Fruit fly (Drosophila melanogaster) Kc167 (cell line): ENCODE measurements around the gene CG6418.

ENCODE experiments used
- Myc ChIP-seq: fragments of >200 bp; optimal IDR thresholded peaks from 2 replicates; lab custom pipeline; 2017; ENCODE audit warnings: missing external identifiers
- Sin3A ChIP-seq: fragments of >200 bp; optimal IDR thresholded peaks from 2 replicates; lab custom pipeline; 2018; ENCODE audit warnings: missing external identifiers
- h ChIP-seq: fragments of >200 bp; optimal IDR thresholded peaks from 3 replicates; lab custom pipeline; 2018; ENCODE audit warnings: missing external identifiers
- insv ChIP-seq: fragments of >200 bp; optimal IDR thresholded peaks from 3 replicates; lab custom pipeline; 2018; ENCODE audit warnings: missing external identifiers
- psq ChIP-seq: fragments of >200 bp; optimal IDR thresholded peaks from 2 replicates; lab custom pipeline; 2017; ENCODE audit warnings: missing external identifiers
- ttk ChIP-seq: sonication (Bioruptor generic); optimal IDR thresholded peaks from 2 replicates; lab custom pipeline; 2017; ENCODE audit warnings: missing external identifiers

CG6418 gene

DNA sequence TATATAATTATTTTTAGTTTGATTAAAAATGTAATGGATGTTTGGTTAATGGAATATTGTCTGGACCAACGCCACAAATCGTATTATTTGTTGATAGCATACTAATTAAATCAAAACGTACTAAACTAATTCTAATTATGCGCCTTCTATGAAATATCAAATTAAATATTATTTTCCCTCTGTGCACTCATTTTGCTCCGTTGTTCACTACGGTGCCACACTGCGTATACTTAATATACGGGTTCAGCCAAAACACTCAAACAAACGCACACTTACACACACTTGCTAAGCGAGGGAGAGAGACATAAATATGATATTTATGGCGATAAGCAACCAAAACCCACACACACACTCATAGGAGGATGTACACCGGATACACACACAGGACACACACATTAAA is 49.7 kb downstream of the CG6418 start:
- no peak for TF ChIP-seq Sin3A (lab: Kevin White, UChicago)
- no peak for TF ChIP-seq ttk (lab: Kevin White, UChicago)
- no peak for TF ChIP-seq Myc
- no peak for TF ChIP-seq h
- no peak for TF ChIP-seq psq (lab: Kevin White, UChicago)
- TF ChIP-seq insv, result no peak

dm6 chr3L:10827348-10827747 is 51.5 kb downstream of the CG6418 start:
- TF ChIP-seq Myc (no peak), ttk (lab: Kevin White, UChicago) (no peak)
